Worm (Caenorhabditis elegans): Measurements from ENCODE around the gene F30B5.11.

DNA sequence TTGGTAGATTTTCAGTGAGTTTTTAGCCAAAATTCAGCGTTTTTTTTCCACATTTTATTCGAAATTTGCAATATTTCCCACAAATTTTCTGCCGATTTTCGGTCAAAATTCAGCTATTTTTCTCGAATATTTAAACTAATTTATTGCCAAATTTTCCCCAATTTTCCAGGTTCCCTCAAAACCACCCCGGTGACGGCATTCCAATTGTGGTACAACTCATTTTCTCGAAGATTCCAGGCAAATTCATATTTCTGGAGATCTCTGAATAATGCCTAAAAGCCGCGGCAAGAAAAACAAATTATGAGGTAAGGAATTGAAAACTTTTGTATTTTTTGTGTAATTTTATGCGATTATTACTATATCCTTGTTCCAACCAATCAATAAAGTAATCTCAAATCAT, 12.8 kb downstream of the F30B5.11 start, which contains the start of gene osgn-1:
- TF ChIP-seq unc-62 (GFP tag; optimal IDR thresholded peaks at IDR 0.05), result no peak
- no peak for TF ChIP-seq F13H6.1 (tag; optimal IDR thresholded peaks at IDR 0.05)
- no peak for TF ChIP-seq R02D3.7 (tag; optimal IDR thresholded peaks at IDR 0.05)
- no peak for TF ChIP-seq ama-1 (optimal IDR thresholded peaks at IDR 0.05)
- no peak for TF ChIP-seq lin-13 (GFP tag; optimal IDR thresholded peaks at IDR 0.05)
- TF ChIP-seq nhr-77 (tag; optimal IDR thresholded peaks at IDR 0.05), result no peak
- no peak for TF ChIP-seq mab-5 (tag; optimal IDR thresholded peaks at IDR 0.05)
- no peak for TF ChIP-seq ceh-82 (tag; optimal IDR thresholded peaks at IDR 0.05)
- no peak for TF ChIP-seq alr-1 (tag; optimal IDR thresholded peaks at IDR 0.05)
- no peak for TF ChIP-seq snpc-4 (tag; optimal IDR thresholded peaks at IDR 0.05)
- no peak for TF ChIP-seq ztf-11 (tag; optimal IDR thresholded peaks at IDR 0.05)
- TF ChIP-seq skn-1 (tag; optimal IDR thresholded peaks at IDR 0.05), result no peak
- no peak for TF ChIP-seq nhr-10 (tag; optimal IDR thresholded peaks at IDR 0.05)

All from whole organism, L2 larva.